Worm (Caenorhabditis elegans) whole organism, late embryonic: Measurements from ENCODE around the gene cya-1.

Source experiments
- F13H6.1 ChIP-seq: sonication (generic microtip); optimal IDR thresholded peaks from 2 replicates; lab custom pipeline; 2016; ENCODE audit warnings: missing genetic modification characterization, missing compliant biosample characterization
- K02D7.2 ChIP-seq: sonication (generic microtip); optimal IDR thresholded peaks from 2 replicates; lab custom pipeline; 2017; ENCODE audit warnings: mild to moderate bottlenecking, missing genetic modification characterization, missing compliant biosample characterization
- T23F11.4 ChIP-seq: fragments of 200-800 bp; sonication (Bioruptor generic); optimal IDR thresholded peaks from 2 replicates; lab custom pipeline; 2018; ENCODE audit warnings: mild to moderate bottlenecking, missing genetic modification characterization, missing compliant biosample characterization
- Y22D7AL.16 ChIP-seq: sonication (generic microtip); optimal IDR thresholded peaks from 2 replicates; lab custom pipeline; 2016; ENCODE audit warnings: missing genetic modification characterization, missing compliant biosample characterization
- ama-1 ChIP-seq: fragments of 150-350 bp; optimal IDR thresholded peaks from 2 replicates; lab custom pipeline; 2014
- ceh-18 ChIP-seq: sonication (generic microtip); optimal IDR thresholded peaks from 2 replicates; lab custom pipeline; 2016; ENCODE audit warnings: missing genetic modification characterization, missing compliant biosample characterization
- ceh-22 ChIP-seq: sonication (generic microtip); optimal IDR thresholded peaks from 2 replicates; lab custom pipeline; 2017; ENCODE audit warnings: missing biosample characterization, missing genetic modification characterization
- ceh-30 ChIP-seq: fragments of 150-350 bp; optimal IDR thresholded peaks from 2 replicates; lab custom pipeline; 2014; ENCODE audit warnings: missing biosample characterization, missing genetic modification characterization
- ceh-48 ChIP-seq: sonication (generic microtip); optimal IDR thresholded peaks from 2 replicates; lab custom pipeline; 2016; ENCODE audit warnings: missing genetic modification characterization, inconsistent platforms, missing compliant biosample characterization
- ceh-6 ChIP-seq: fragments of 200-800 bp; sonication (Bioruptor generic); optimal IDR thresholded peaks from 2 replicates; lab custom pipeline; 2018; ENCODE audit warnings: mild to moderate bottlenecking, missing genetic modification characterization, missing compliant biosample characterization
- dve-1 ChIP-seq: sonication (generic microtip); optimal IDR thresholded peaks from 2 replicates; lab custom pipeline; 2017; ENCODE audit warnings: antibody characterized with exemption, mild to moderate bottlenecking, missing genetic modification characterization, missing compliant biosample characterization
- eyg-1 ChIP-seq: sonication (generic microtip); optimal IDR thresholded peaks from 2 replicates; lab custom pipeline; 2016; ENCODE audit warnings: missing genotype, missing genetic modification characterization, missing compliant biosample characterization
- fax-1 ChIP-seq: sonication (generic microtip); optimal IDR thresholded peaks from 2 replicates; lab custom pipeline; 2016; ENCODE audit warnings: missing genotype, missing genetic modification characterization, missing compliant biosample characterization
- fkh-10 ChIP-seq: fragments of 150-350 bp; optimal IDR thresholded peaks from 2 replicates; lab custom pipeline; 2014; ENCODE audit warnings: missing biosample characterization, missing genetic modification reagents, missing genetic modification characterization
- hlh-13 ChIP-seq: fragments of 200-800 bp; sonication (Bioruptor generic); optimal IDR thresholded peaks from 2 replicates; lab custom pipeline; 2018; ENCODE audit warnings: mild to moderate bottlenecking, missing genetic modification characterization, missing compliant biosample characterization
- lim-6 ChIP-seq: sonication (generic microtip); optimal IDR thresholded peaks from 2 replicates; lab custom pipeline; 2016; ENCODE audit warnings: missing genetic modification characterization, missing compliant biosample characterization
- madf-2 ChIP-seq: sonication (generic microtip); optimal IDR thresholded peaks from 2 replicates; lab custom pipeline; 2017; ENCODE audit warnings: missing genetic modification characterization, missing compliant biosample characterization
- mec-3 ChIP-seq: sonication (generic microtip); optimal IDR thresholded peaks from 2 replicates; lab custom pipeline; 2016; ENCODE audit warnings: borderline replicate concordance, missing genetic modification characterization, missing compliant biosample characterization
- nfya-1 ChIP-seq: sonication (generic microtip); optimal IDR thresholded peaks from 2 replicates; lab custom pipeline; 2017; ENCODE audit warnings: missing genetic modification characterization, mild to moderate bottlenecking, missing compliant biosample characterization, antibody characterized with exemption, moderate library complexity
- nhr-11 ChIP-seq: fragments of 150-350 bp; optimal IDR thresholded peaks from 2 replicates; lab custom pipeline; 2014; ENCODE audit warnings: missing biosample characterization, missing genetic modification characterization
- pat-9 ChIP-seq: fragments of 200-800 bp; sonication (Bioruptor generic); optimal IDR thresholded peaks from 2 replicates; lab custom pipeline; 2018; ENCODE audit warnings: mild to moderate bottlenecking, missing genetic modification characterization, moderate library complexity, missing compliant biosample characterization
- pax-1 ChIP-seq: fragments of 150-350 bp; optimal IDR thresholded peaks from 2 replicates; lab custom pipeline; 2014; ENCODE audit warnings: missing biosample characterization, missing genetic modification characterization
- pqm-1 ChIP-seq: sonication (generic microtip); optimal IDR thresholded peaks from 2 replicates; lab custom pipeline; 2016; ENCODE audit warnings: missing genetic modification characterization, missing compliant biosample characterization
- pros-1 ChIP-seq: fragments of 150-350 bp; optimal IDR thresholded peaks from 2 replicates; lab custom pipeline; 2014; ENCODE audit warnings: missing biosample characterization, missing genetic modification reagents, missing genetic modification characterization
- sdc-2 ChIP-seq: sonication (generic microtip); optimal IDR thresholded peaks from 2 replicates; lab custom pipeline; 2016; ENCODE audit warnings: missing genotype, missing genetic modification characterization, missing compliant biosample characterization
- sox-2 ChIP-seq: fragments of 200-800 bp; sonication (Bioruptor generic); IDR thresholded peaks from 2 replicates; pipeline ENCODE4 v1.3.6; 2022; ENCODE audit warnings: missing genetic modification reagents, missing genetic modification characterization, missing compliant biosample characterization
- sox-4 ChIP-seq: sonication (generic microtip); optimal IDR thresholded peaks from 2 replicates; lab custom pipeline; 2017; ENCODE audit warnings: mild to moderate bottlenecking, missing genetic modification characterization, inconsistent platforms, missing compliant biosample characterization
- syd-9 ChIP-seq: sonication (generic microtip); optimal IDR thresholded peaks from 2 replicates; lab custom pipeline; 2016; ENCODE audit warnings: mild to moderate bottlenecking, missing genetic modification characterization, moderate library complexity, missing compliant biosample characterization
- tbx-2 ChIP-seq: sonication (generic microtip); optimal IDR thresholded peaks from 2 replicates; lab custom pipeline; 2016; ENCODE audit warnings: missing genetic modification characterization, missing compliant biosample characterization
- tbx-7 ChIP-seq: sonication (generic microtip); optimal IDR thresholded peaks from 2 replicates; lab custom pipeline; 2016; ENCODE audit warnings: missing genotype, missing genetic modification characterization, missing compliant biosample characterization
- unc-3 ChIP-seq, 2 experiments: fragments of 200-800 bp in 1 of 2; sonication (Bioruptor generic) in 1 of 2; sonication (generic microtip) in 1 of 2; conservative IDR thresholded peaks in 1 of 2; optimal IDR thresholded peaks in 1 of 2; 2 replicates each; pipeline versions ENCODE4 v1.3.6 to Lab custom; 2016 to 2022; ENCODE audit warnings: missing compliant biosample characterization in 2 of 2, missing genetic modification characterization in 2 of 2, missing genetic modification reagents in 1 of 2
- unc-42 ChIP-seq: sonication (generic microtip); optimal IDR thresholded peaks from 2 replicates; lab custom pipeline; 2016; ENCODE audit warnings: missing genotype, missing genetic modification characterization, missing compliant biosample characterization
- zip-5 ChIP-seq: sonication (generic microtip); optimal IDR thresholded peaks from 2 replicates; lab custom pipeline; 2016; ENCODE audit warnings: missing genetic modification characterization, missing compliant biosample characterization

Gene cya-1

DNA sequence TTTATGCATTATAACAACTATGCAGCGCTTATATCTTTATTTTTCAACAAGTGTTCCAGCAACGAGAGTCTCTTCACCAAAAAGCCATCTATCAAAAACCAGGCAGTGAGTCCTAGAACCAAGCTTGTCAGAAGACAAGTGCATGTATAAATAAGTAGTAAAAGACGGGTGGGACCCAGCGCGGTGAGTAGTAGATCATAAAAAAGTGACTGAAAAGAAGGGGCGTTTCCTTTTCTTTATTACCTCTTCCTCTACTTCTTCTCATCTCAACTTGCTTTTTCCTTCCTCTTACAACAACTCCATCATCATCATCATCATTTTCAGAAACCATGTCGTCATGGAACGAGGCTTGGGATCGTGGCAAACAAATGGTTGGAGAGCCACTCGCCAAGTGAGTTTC lies 27.5 kb upstream of the cya-1 start, which contains the start of gene eat-4:
Gene eat-4 (plus strand): TSS at position 301 of the 400 bp plus-strand sequence.
- no peak for TF ChIP-seq ama-1 (lab: Kevin White, UChicago)
- TF ChIP-seq ceh-30, result no peak

DNA sequence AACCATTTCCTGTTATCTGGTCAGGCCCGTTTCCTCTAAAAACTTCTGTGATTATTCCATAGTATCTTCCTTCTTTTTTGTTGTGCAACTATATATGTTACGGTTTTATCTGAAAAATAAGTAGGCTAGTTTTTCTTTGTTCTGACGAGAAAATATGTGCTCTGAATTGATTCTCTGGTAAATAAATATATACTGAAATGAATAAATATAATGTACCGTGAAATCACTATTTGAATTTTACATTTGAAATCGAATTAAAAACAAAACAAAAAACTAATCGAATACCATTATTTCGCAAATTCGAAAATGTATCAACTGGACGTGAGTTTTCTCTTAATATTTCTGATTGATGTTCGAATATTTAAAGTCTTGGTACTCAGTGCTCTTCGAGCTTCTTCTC lies 21.5 kb upstream of the cya-1 start, which contains the start of gene ZK512.10:
Gene ZK512.10 (plus strand): TSS at position 301 of the 400 bp plus-strand sequence.
- TF ChIP-seq ceh-6, result no peak
- no peak for TF ChIP-seq sdc-2 (tag; lab: Kevin White, UChicago)
- no peak for TF ChIP-seq fkh-10 (GFP tag; lab: Kevin White, UChicago)
- no peak for TF ChIP-seq ceh-22 (tag; lab: Kevin White, UChicago)

ce11 chrIII:9125789-9126304 lies 16.8 kb upstream of the cya-1 start, which contains the start of gene sec-16A.1:
Gene sec-16A.1, plus strand, starts transcription at chrIII:9125839.
- TF ChIP-seq pax-1 (tag; lab: Kevin White, UChicago), result peak; percentile 34
- no peak for TF ChIP-seq ceh-18 (tag; lab: Kevin White, UChicago)

ce11 chrIII:9118921-9119606 lies 10.0 kb upstream of the cya-1 start, which contains the start of gene ced-11:
Gene ced-11, plus strand, starts transcription at chrIII:9119556.
- TF ChIP-seq nfya-1 (tag; lab: Kevin White, UChicago) (no peak), unc-42 (no peak), Y22D7AL.16 (tag; lab: Kevin White, UChicago) (no peak), nhr-11 (tag; lab: Kevin White, UChicago) (no peak), fax-1 (tag; lab: Kevin White, UChicago) (no peak), mec-3 (no peak), ceh-22 (tag; lab: Kevin White, UChicago) (no peak), pros-1 (tag; lab: Kevin White, UChicago) (no peak), ceh-30 (no peak), zip-5 (tag; lab: Kevin White, UChicago) (no peak), ceh-48 (tag; lab: Kevin White, UChicago) (no peak), ceh-18 (tag; lab: Kevin White, UChicago) (no peak), eyg-1 (tag; lab: Kevin White, UChicago) (no peak), sdc-2 (tag; lab: Kevin White, UChicago) (no peak), dve-1 (tag; lab: Kevin White, UChicago) (no peak)

- TF ChIP-seq madf-2, result no peak
- TF ChIP-seq, all 69 proteins: peak for 0
These were observed 9.3 kb upstream of the cya-1 start, which contains the start of gene grl-11 for ce11 chrIII:9118314-9118850. Gene grl-11, minus strand, starts transcription at chrIII:9118364.

DNA sequence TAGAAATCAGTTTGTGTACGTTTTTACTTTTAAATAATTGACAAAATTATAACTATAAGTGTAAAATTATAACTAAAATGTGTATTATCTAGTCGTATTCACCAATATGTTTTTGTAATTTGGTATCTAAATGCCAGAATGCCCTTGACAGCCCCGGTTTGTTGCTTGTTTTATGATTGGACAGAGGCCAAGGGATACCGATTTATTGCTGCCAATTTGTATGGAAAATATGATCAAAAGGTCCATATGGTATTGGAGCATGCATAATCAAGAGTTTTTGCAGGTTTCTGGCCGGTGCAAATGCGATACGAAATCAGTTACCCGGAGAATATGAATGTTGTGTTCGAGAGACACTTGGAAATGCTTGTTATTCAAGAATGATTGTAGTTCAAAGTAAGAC lies 6.7 kb upstream of the cya-1 start:
- no peak for TF ChIP-seq fax-1 (tag; lab: Kevin White, UChicago)
- TF ChIP-seq eyg-1 (tag; lab: Kevin White, UChicago), result no peak
- no peak for TF ChIP-seq sox-2 (GFP tag; lab: Robert Waterston, UW)
- TF ChIP-seq pax-1 (tag; lab: Kevin White, UChicago), result no peak
- TF ChIP-seq pqm-1 (tag; lab: Kevin White, UChicago), result no peak
- TF ChIP-seq tbx-2, result no peak
- no peak for TF ChIP-seq tbx-7 (tag; lab: Kevin White, UChicago)
- TF ChIP-seq sox-4, result no peak
- no peak for TF ChIP-seq F13H6.1 (tag; lab: Kevin White, UChicago)
- no peak for TF ChIP-seq K02D7.2 (tag; lab: Kevin White, UChicago)
- TF ChIP-seq T23F11.4 (GFP tag; lab: Kevin White, UChicago), result no peak
- TF ChIP-seq syd-9 (tag; lab: Kevin White, UChicago), result no peak
- TF ChIP-seq hlh-13 (GFP tag; lab: Kevin White, UChicago), result no peak
- no peak for TF ChIP-seq mec-3
- TF ChIP-seq pat-9 (tag; lab: Kevin White, UChicago), result no peak
- TF ChIP-seq lim-6 (tag; lab: Kevin White, UChicago), result no peak
- no peak for TF ChIP-seq dve-1 (tag; lab: Kevin White, UChicago)
- no peak for TF ChIP-seq fkh-10 (GFP tag; lab: Kevin White, UChicago)
- no peak for TF ChIP-seq unc-3 (GFP tag; conservative IDR thresholded peaks at IDR 0.05; lab: Robert Waterston, UW)
- no peak for TF ChIP-seq unc-3 (tag; optimal IDR thresholded peaks at IDR 0.05; lab: Kevin White, UChicago)
- TF ChIP-seq, all 69 proteins: peak for 0
